Worm (Caenorhabditis elegans) whole organism, L1 larva: ENCODE results near the gene col-167.

Experiments
- C04F5.9 ChIP-seq: sonication (generic microtip); optimal IDR thresholded peaks from 2 replicates; lab custom pipeline; 2016; ENCODE audit warnings: missing genetic modification characterization, missing compliant biosample characterization
- ama-1 ChIP-seq: fragments of 150-350 bp; optimal IDR thresholded peaks from 2 replicates; lab custom pipeline; 2014
- ceh-82 ChIP-seq, 3 experiments: fragments of 150-350 bp in 1 of 3; sonication (generic microtip) in 2 of 3; optimal IDR thresholded peaks; 2 replicates each; lab custom pipeline; 2014 to 2017; ENCODE audit warnings: missing biosample characterization in 3 of 3, missing genetic modification characterization in 3 of 3
- ceh-88 ChIP-seq: fragments of 200-800 bp; sonication (Bioruptor generic); IDR thresholded peaks from 2 replicates; pipeline ENCODE4 v1.3.6; 2022; ENCODE audit warnings: missing genetic modification characterization, missing compliant biosample characterization
- egl-13 ChIP-seq: sonication (generic microtip); optimal IDR thresholded peaks from 2 replicates; lab custom pipeline; 2016; ENCODE audit warnings: missing genotype, missing genetic modification reagents, missing genetic modification characterization, missing compliant biosample characterization
- nhr-77 ChIP-seq: fragments of 150-350 bp; optimal IDR thresholded peaks from 2 replicates; lab custom pipeline; 2014; ENCODE audit warnings: missing biosample characterization, missing genetic modification characterization
- snpc-4 ChIP-seq: fragments of 150-350 bp; optimal IDR thresholded peaks from 2 replicates; lab custom pipeline; 2014; ENCODE audit warnings: missing biosample characterization, missing genetic modification characterization
- sox-4 ChIP-seq: sonication (generic microtip); optimal IDR thresholded peaks from 2 replicates; lab custom pipeline; 2016; ENCODE audit warnings: missing genetic modification characterization, missing compliant biosample characterization
- tbx-2 ChIP-seq: sonication (generic microtip); optimal IDR thresholded peaks from 2 replicates; lab custom pipeline; 2016; ENCODE audit warnings: missing genetic modification characterization, missing compliant biosample characterization
- unc-86 ChIP-seq: sonication (generic microtip); optimal IDR thresholded peaks from 2 replicates; lab custom pipeline; 2016; ENCODE audit warnings: missing genetic modification characterization, missing compliant biosample characterization
- ztf-11 ChIP-seq, 2 experiments: sonication (generic microtip); optimal IDR thresholded peaks; 2 replicates each; lab custom pipeline; 2016 to 2017; ENCODE audit warnings: missing genetic modification characterization in 2 of 2, missing biosample characterization in 1 of 2, missing compliant biosample characterization in 1 of 2

ce11 chrX:6331409-6331808 is 8.1 kb downstream of the col-167 start, which contains the start of gene col-170:
- TF ChIP-seq ceh-82 (tag; optimal IDR thresholded peaks at IDR 0.05; lab: Kevin White, UChicago): no peak
- no peak for TF ChIP-seq tbx-2 (tag; lab: Kevin White, UChicago)
- TF ChIP-seq ama-1: no peak
- no peak for TF ChIP-seq C04F5.9 (tag; lab: Kevin White, UChicago)
- no peak for TF ChIP-seq ceh-88 (GFP tag; lab: Robert Waterston, UW)
- TF ChIP-seq sox-4 (tag; lab: Kevin White, UChicago): no peak
- TF ChIP-seq egl-13 (tag; lab: Kevin White, UChicago): no peak
- TF ChIP-seq unc-86 (tag; lab: Kevin White, UChicago): no peak
- TF ChIP-seq snpc-4 (tag; lab: Kevin White, UChicago): no peak
- TF ChIP-seq ztf-11 (tag; optimal IDR thresholded peaks at IDR 0.05; lab: Kevin White, UChicago): no peak
- TF ChIP-seq nhr-77 (tag; lab: Kevin White, UChicago): no peak
